Worm (Caenorhabditis elegans) whole organism, late embryonic: ENCODE measurements around the gene C05D12.5.

Source experiments
- C38D4.7 ChIP-seq: fragments of 200-800 bp; sonication (Bioruptor generic); optimal IDR thresholded peaks from 2 replicates; lab custom pipeline; 2018; ENCODE audit warnings: mild to moderate bottlenecking, missing genetic modification characterization, moderate library complexity, missing compliant biosample characterization
- F13H6.1 ChIP-seq: sonication (generic microtip); optimal IDR thresholded peaks from 2 replicates; lab custom pipeline; 2016; ENCODE audit warnings: missing genetic modification characterization, missing compliant biosample characterization
- K02D7.2 ChIP-seq: sonication (generic microtip); optimal IDR thresholded peaks from 2 replicates; lab custom pipeline; 2017; ENCODE audit warnings: mild to moderate bottlenecking, missing genetic modification characterization, missing compliant biosample characterization
- K09A11.1 ChIP-seq: sonication (generic microtip); optimal IDR thresholded peaks from 2 replicates; lab custom pipeline; 2017; ENCODE audit warnings: antibody characterized with exemption, mild to moderate bottlenecking, missing genetic modification characterization, missing compliant biosample characterization; ENCODE audit not compliant: insufficient read depth
- T23F11.4 ChIP-seq: fragments of 200-800 bp; sonication (Bioruptor generic); optimal IDR thresholded peaks from 2 replicates; lab custom pipeline; 2018; ENCODE audit warnings: mild to moderate bottlenecking, missing genetic modification characterization, missing compliant biosample characterization
- Y22D7AL.16 ChIP-seq: sonication (generic microtip); optimal IDR thresholded peaks from 2 replicates; lab custom pipeline; 2016; ENCODE audit warnings: missing genetic modification characterization, missing compliant biosample characterization
- ceh-14 ChIP-seq: sonication (generic microtip); optimal IDR thresholded peaks from 2 replicates; lab custom pipeline; 2016; ENCODE audit warnings: missing genotype, missing genetic modification characterization, missing compliant biosample characterization
- ceh-19 ChIP-seq: fragments of 200-800 bp; sonication (Bioruptor generic); optimal IDR thresholded peaks from 2 replicates; lab custom pipeline; 2018; ENCODE audit warnings: mild to moderate bottlenecking, missing genetic modification characterization, missing compliant biosample characterization
- ceh-30 ChIP-seq: fragments of 150-350 bp; optimal IDR thresholded peaks from 2 replicates; lab custom pipeline; 2014; ENCODE audit warnings: missing biosample characterization, missing genetic modification characterization
- ceh-31 ChIP-seq: sonication (generic microtip); optimal IDR thresholded peaks from 2 replicates; lab custom pipeline; 2016; ENCODE audit warnings: missing genetic modification characterization, missing compliant biosample characterization
- ceh-34 ChIP-seq: sonication (generic microtip); optimal IDR thresholded peaks from 2 replicates; lab custom pipeline; 2016; ENCODE audit warnings: mild to moderate bottlenecking, missing genetic modification characterization, missing compliant biosample characterization
- ceh-45 ChIP-seq: fragments of 200-800 bp; sonication (Bioruptor generic); IDR thresholded peaks from 2 replicates; pipeline ENCODE4 v1.3.6; 2022; ENCODE audit warnings: missing genetic modification reagents, missing genetic modification characterization, missing compliant biosample characterization
- ceh-48 ChIP-seq: sonication (generic microtip); optimal IDR thresholded peaks from 2 replicates; lab custom pipeline; 2016; ENCODE audit warnings: missing genetic modification characterization, inconsistent platforms, missing compliant biosample characterization
- ceh-6 ChIP-seq: fragments of 200-800 bp; sonication (Bioruptor generic); optimal IDR thresholded peaks from 2 replicates; lab custom pipeline; 2018; ENCODE audit warnings: mild to moderate bottlenecking, missing genetic modification characterization, missing compliant biosample characterization
- ceh-9 ChIP-seq: sonication (generic microtip); optimal IDR thresholded peaks from 2 replicates; lab custom pipeline; 2016; ENCODE audit warnings: mild to moderate bottlenecking, missing genetic modification characterization, inconsistent platforms, missing compliant biosample characterization
- dmd-4 ChIP-seq: sonication (generic microtip); optimal IDR thresholded peaks from 2 replicates; lab custom pipeline; 2016; ENCODE audit warnings: borderline replicate concordance, missing genetic modification characterization, missing compliant biosample characterization
- elt-2 ChIP-seq: sonication (generic microtip); optimal IDR thresholded peaks from 2 replicates; lab custom pipeline; 2016; ENCODE audit warnings: missing genetic modification reagents, missing genetic modification characterization, missing compliant biosample characterization
- fkh-10 ChIP-seq: fragments of 150-350 bp; optimal IDR thresholded peaks from 2 replicates; lab custom pipeline; 2014; ENCODE audit warnings: missing biosample characterization, missing genetic modification reagents, missing genetic modification characterization
- gmeb-2 ChIP-seq: sonication (generic microtip); optimal IDR thresholded peaks from 2 replicates; lab custom pipeline; 2016; ENCODE audit warnings: missing genetic modification characterization, inconsistent platforms, missing compliant biosample characterization
- hlh-13 ChIP-seq: fragments of 200-800 bp; sonication (Bioruptor generic); optimal IDR thresholded peaks from 2 replicates; lab custom pipeline; 2018; ENCODE audit warnings: mild to moderate bottlenecking, missing genetic modification characterization, missing compliant biosample characterization
- hlh-30 ChIP-seq: sonication (generic microtip); optimal IDR thresholded peaks from 2 replicates; lab custom pipeline; 2017; ENCODE audit warnings: antibody characterized with exemption, missing genetic modification characterization, missing compliant biosample characterization; ENCODE audit not compliant: insufficient read depth
- hlh-8 ChIP-seq: sonication (generic microtip); optimal IDR thresholded peaks from 2 replicates; lab custom pipeline; 2016; ENCODE audit warnings: missing genotype, missing genetic modification characterization, missing compliant biosample characterization
- lim-6 ChIP-seq: sonication (generic microtip); optimal IDR thresholded peaks from 2 replicates; lab custom pipeline; 2016; ENCODE audit warnings: missing genetic modification characterization, missing compliant biosample characterization
- madf-2 ChIP-seq: sonication (generic microtip); optimal IDR thresholded peaks from 2 replicates; lab custom pipeline; 2017; ENCODE audit warnings: missing genetic modification characterization, missing compliant biosample characterization
- mec-3 ChIP-seq: sonication (generic microtip); optimal IDR thresholded peaks from 2 replicates; lab custom pipeline; 2016; ENCODE audit warnings: borderline replicate concordance, missing genetic modification characterization, missing compliant biosample characterization
- nfya-1 ChIP-seq: sonication (generic microtip); optimal IDR thresholded peaks from 2 replicates; lab custom pipeline; 2017; ENCODE audit warnings: missing genetic modification characterization, mild to moderate bottlenecking, missing compliant biosample characterization, antibody characterized with exemption, moderate library complexity
- nhr-232 ChIP-seq: sonication (generic microtip); optimal IDR thresholded peaks from 2 replicates; lab custom pipeline; 2016; ENCODE audit warnings: missing genetic modification characterization, missing compliant biosample characterization
- npax-4 ChIP-seq: sonication (generic microtip); optimal IDR thresholded peaks from 2 replicates; lab custom pipeline; 2016; ENCODE audit warnings: missing genetic modification characterization, missing compliant biosample characterization
- odd-2 ChIP-seq: sonication (generic microtip); optimal IDR thresholded peaks from 2 replicates; lab custom pipeline; 2017; ENCODE audit warnings: antibody characterized with exemption, mild to moderate bottlenecking, missing genetic modification characterization, missing compliant biosample characterization
- pag-3 ChIP-seq: sonication (generic microtip); optimal IDR thresholded peaks from 2 replicates; lab custom pipeline; 2016; ENCODE audit warnings: missing compliant biosample characterization, missing genetic modification characterization, borderline replicate concordance
- pat-9 ChIP-seq: fragments of 200-800 bp; sonication (Bioruptor generic); optimal IDR thresholded peaks from 2 replicates; lab custom pipeline; 2018; ENCODE audit warnings: mild to moderate bottlenecking, missing genetic modification characterization, moderate library complexity, missing compliant biosample characterization
- pha-4 ChIP-seq: fragments of 150-350 bp; optimal IDR thresholded peaks from 2 replicates; lab custom pipeline; 2018; ENCODE audit warnings: missing biosample characterization, missing genetic modification reagents, missing genetic modification characterization
- pros-1 ChIP-seq: fragments of 150-350 bp; optimal IDR thresholded peaks from 2 replicates; lab custom pipeline; 2014; ENCODE audit warnings: missing biosample characterization, missing genetic modification reagents, missing genetic modification characterization
- rnt-1 ChIP-seq: sonication (generic microtip); optimal IDR thresholded peaks from 2 replicates; lab custom pipeline; 2016; ENCODE audit warnings: missing genetic modification characterization, missing compliant biosample characterization
- sdc-2 ChIP-seq: sonication (generic microtip); optimal IDR thresholded peaks from 2 replicates; lab custom pipeline; 2016; ENCODE audit warnings: missing genotype, missing genetic modification characterization, missing compliant biosample characterization
- sox-2 ChIP-seq: fragments of 200-800 bp; sonication (Bioruptor generic); IDR thresholded peaks from 2 replicates; pipeline ENCODE4 v1.3.6; 2022; ENCODE audit warnings: missing genetic modification reagents, missing genetic modification characterization, missing compliant biosample characterization
- sox-4 ChIP-seq: sonication (generic microtip); optimal IDR thresholded peaks from 2 replicates; lab custom pipeline; 2017; ENCODE audit warnings: mild to moderate bottlenecking, missing genetic modification characterization, inconsistent platforms, missing compliant biosample characterization
- tbx-2 ChIP-seq: sonication (generic microtip); optimal IDR thresholded peaks from 2 replicates; lab custom pipeline; 2016; ENCODE audit warnings: missing genetic modification characterization, missing compliant biosample characterization
- ttx-3 ChIP-seq: sonication (generic microtip); optimal IDR thresholded peaks from 2 replicates; lab custom pipeline; 2016; ENCODE audit warnings: missing genetic modification reagents, missing genetic modification characterization, missing compliant biosample characterization
- unc-3 ChIP-seq, 2 experiments: fragments of 200-800 bp in 1 of 2; sonication (Bioruptor generic) in 1 of 2; sonication (generic microtip) in 1 of 2; conservative IDR thresholded peaks in 1 of 2; optimal IDR thresholded peaks in 1 of 2; 2 replicates each; pipeline versions ENCODE4 v1.3.6 to Lab custom; 2016 to 2022; ENCODE audit warnings: missing compliant biosample characterization in 2 of 2, missing genetic modification characterization in 2 of 2, missing genetic modification reagents in 1 of 2
- unc-42 ChIP-seq: sonication (generic microtip); optimal IDR thresholded peaks from 2 replicates; lab custom pipeline; 2016; ENCODE audit warnings: missing genotype, missing genetic modification characterization, missing compliant biosample characterization
- unc-55 ChIP-seq: sonication (generic microtip); optimal IDR thresholded peaks from 2 replicates; lab custom pipeline; 2017; ENCODE audit warnings: missing biosample characterization, missing genetic modification reagents, missing genetic modification characterization
- unc-86 ChIP-seq: sonication (generic microtip); optimal IDR thresholded peaks from 2 replicates; lab custom pipeline; 2016; ENCODE audit warnings: missing genetic modification characterization, missing compliant biosample characterization
- ztf-16 ChIP-seq: sonication (generic microtip); optimal IDR thresholded peaks from 2 replicates; lab custom pipeline; 2017; ENCODE audit warnings: missing genetic modification characterization, missing compliant biosample characterization

C05D12.5 gene

DNA sequence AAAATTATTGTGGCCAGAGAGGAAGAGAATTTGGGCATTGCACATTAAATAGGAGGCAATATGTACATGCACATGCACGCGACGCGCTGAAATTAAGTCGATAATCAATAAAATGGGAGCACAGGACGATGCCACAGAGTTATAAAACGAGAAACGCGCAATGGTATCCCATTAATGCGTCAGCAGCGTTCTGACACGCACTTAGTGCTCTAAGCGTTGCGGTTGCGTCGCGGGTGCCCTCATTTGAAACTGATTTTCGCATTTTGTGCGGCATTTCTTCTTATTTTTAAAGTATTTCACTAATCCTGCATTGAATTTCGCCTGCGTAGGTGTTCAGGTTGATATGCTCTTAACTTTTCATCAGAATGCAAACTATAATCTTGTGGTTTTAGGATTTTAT lies 19.0 kb downstream of the C05D12.5 start, which contains the start of gene rsp-1 (continued):
- peak; percentile 78 for TF ChIP-seq ceh-31 (tag; lab: Kevin White, UChicago)
- peak; percentile 55 for TF ChIP-seq ztf-16
- peak; percentile 77 for TF ChIP-seq tbx-2
- peak; percentile 19 for TF ChIP-seq sox-4 (tag; lab: Kevin White, UChicago)
- peak; percentile 49 for TF ChIP-seq madf-2 (tag; lab: Kevin White, UChicago)
- TF ChIP-seq ceh-9 (tag; lab: Kevin White, UChicago): no peak
- TF ChIP-seq unc-3 (GFP tag; conservative IDR thresholded peaks at IDR 0.05; lab: Robert Waterston, UW): no peak
- peak; percentile 66 for TF ChIP-seq unc-3 (tag; optimal IDR thresholded peaks at IDR 0.05; lab: Kevin White, UChicago)
- peak; percentile 81 for TF ChIP-seq unc-42 (tag; lab: Kevin White, UChicago)
- TF ChIP-seq mec-3 (tag; lab: Kevin White, UChicago): no peak
- no peak for TF ChIP-seq hlh-8 (tag; lab: Kevin White, UChicago)
- TF ChIP-seq hlh-30 (tag; lab: Kevin White, UChicago): peak; percentile 17
- TF ChIP-seq nfya-1 (tag; lab: Kevin White, UChicago): peak; percentile 80
- no peak for TF ChIP-seq dmd-4 (tag; lab: Kevin White, UChicago)
- peak; percentile 71 for TF ChIP-seq rnt-1 (tag; lab: Kevin White, UChicago)
- TF ChIP-seq sox-2: no peak
- TF ChIP-seq elt-2 (tag; lab: Kevin White, UChicago): peak; percentile 51
- peak; percentile 48 for TF ChIP-seq ceh-14 (tag; lab: Kevin White, UChicago)
- TF ChIP-seq hlh-13: no peak
- TF ChIP-seq K02D7.2: no peak
- no peak for TF ChIP-seq pros-1
- TF ChIP-seq sdc-2: peak; percentile 46
- peak; percentile 47 for TF ChIP-seq ceh-30 (tag; lab: Kevin White, UChicago)
- TF ChIP-seq pha-4 (tag; lab: Kevin White, UChicago): no peak
- no peak for TF ChIP-seq odd-2 (tag; lab: Kevin White, UChicago)
- peak; percentile 58 for TF ChIP-seq ceh-34
- peak; percentile 37 for TF ChIP-seq Y22D7AL.16 (tag; lab: Kevin White, UChicago)
- TF ChIP-seq ceh-45 (GFP tag; lab: Robert Waterston, UW): no peak
- TF ChIP-seq pag-3 (tag; lab: Kevin White, UChicago): peak; percentile 42
- TF ChIP-seq F13H6.1 (tag; lab: Kevin White, UChicago): peak; percentile 40
- peak; percentile 13 for TF ChIP-seq fkh-10 (GFP tag; lab: Kevin White, UChicago)
- TF ChIP-seq nhr-232 (tag; lab: Kevin White, UChicago): no peak
- TF ChIP-seq ceh-19 (GFP tag; lab: Kevin White, UChicago): no peak
- peak; percentile 49 for TF ChIP-seq pat-9 (tag; lab: Kevin White, UChicago)
- peak; percentile 35 for TF ChIP-seq gmeb-2 (tag; lab: Kevin White, UChicago)
- peak; percentile 55 for TF ChIP-seq lim-6 (tag; lab: Kevin White, UChicago)
- peak; percentile 23 for TF ChIP-seq unc-86
- TF ChIP-seq ceh-48: peak; percentile 88
- no peak for TF ChIP-seq npax-4 (tag; lab: Kevin White, UChicago)
- peak; percentile 36 for TF ChIP-seq ceh-6 (GFP tag; lab: Kevin White, UChicago)
- TF ChIP-seq unc-55 (GFP tag; lab: Kevin White, UChicago): peak; percentile 34
- peak; percentile 8 for TF ChIP-seq T23F11.4
- TF ChIP-seq ttx-3: no peak
- TF ChIP-seq C38D4.7 (GFP tag; lab: Kevin White, UChicago): no peak
- peak; percentile 11 for TF ChIP-seq K09A11.1 (tag; lab: Kevin White, UChicago)
- TF ChIP-seq, all 69 proteins: peak for 39
